Fruit fly (Drosophila melanogaster): ENCODE data around the gene IntS11.

DNA sequence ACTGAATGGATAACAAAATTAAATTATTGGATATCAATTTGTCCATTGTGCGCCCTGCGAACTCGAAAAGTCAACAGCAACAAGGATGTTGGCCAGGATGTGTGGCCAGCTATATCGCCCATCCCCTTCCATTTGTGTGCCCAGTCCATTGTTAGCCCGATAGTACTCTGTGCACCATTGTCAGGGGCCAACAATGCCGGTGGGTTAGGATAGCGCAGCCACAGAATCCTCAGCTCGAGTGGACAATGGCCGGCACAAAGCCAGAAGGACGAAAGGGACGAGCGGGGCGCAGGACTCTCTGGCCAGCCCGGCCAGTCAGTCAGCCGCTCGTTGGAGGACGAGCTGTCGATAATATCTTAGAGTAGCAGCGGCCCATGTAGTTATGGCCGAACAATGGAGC, 47.3 kb upstream of the IntS11 start:
- TF ChIP-seq CTCF (optimal IDR thresholded peaks at IDR 0.05) = no peak
- TF ChIP-seq CG8478 (optimal IDR thresholded peaks at IDR 0.05) = no peak
